Worm (Caenorhabditis elegans) whole organism, L2 larva: ENCODE data around the gene T13C5.7.

Experiments used
- C34F6.9 ChIP-seq: fragments of 150-350 bp; optimal IDR thresholded peaks from 2 replicates; lab custom pipeline; 2014; ENCODE audit warnings: missing biosample characterization, missing genetic modification characterization
- F13H6.1 ChIP-seq: sonication (generic microtip); optimal IDR thresholded peaks from 2 replicates; lab custom pipeline; 2016; ENCODE audit warnings: missing genetic modification characterization, missing compliant biosample characterization
- ZK546.5 ChIP-seq: sonication (generic microtip); optimal IDR thresholded peaks from 2 replicates; lab custom pipeline; 2017; ENCODE audit warnings: missing biosample characterization, missing genetic modification characterization
- alr-1 ChIP-seq: fragments of 150-350 bp; optimal IDR thresholded peaks from 2 replicates; lab custom pipeline; 2014; ENCODE audit warnings: missing biosample characterization, missing genetic modification characterization
- aly-2 ChIP-seq: fragments of 150-350 bp; optimal IDR thresholded peaks from 2 replicates; lab custom pipeline; 2014; ENCODE audit warnings: missing biosample characterization, missing genetic modification characterization
- ama-1 ChIP-seq: fragments of 150-350 bp; optimal IDR thresholded peaks from 2 replicates; lab custom pipeline; 2018; ENCODE audit warnings: inconsistent platforms
- blmp-1 ChIP-seq: sonication (generic microtip); optimal IDR thresholded peaks from 2 replicates; lab custom pipeline; 2017; ENCODE audit warnings: missing genetic modification characterization, mild to moderate bottlenecking, missing compliant biosample characterization, antibody characterized with exemption, moderate library complexity; ENCODE audit not compliant: insufficient read depth
- ceh-82 ChIP-seq: fragments of 150-350 bp; optimal IDR thresholded peaks from 2 replicates; lab custom pipeline; 2014; ENCODE audit warnings: missing biosample characterization, missing genetic modification characterization
- crh-2 ChIP-seq: sonication (generic microtip); optimal IDR thresholded peaks from 2 replicates; lab custom pipeline; 2017; ENCODE audit warnings: missing biosample characterization, missing genetic modification characterization
- dmd-4 ChIP-seq: sonication (generic microtip); optimal IDR thresholded peaks from 2 replicates; lab custom pipeline; 2017; ENCODE audit warnings: missing biosample characterization, missing genetic modification characterization
- egl-27 ChIP-seq: sonication (generic microtip); optimal IDR thresholded peaks from 3 replicates; lab custom pipeline; 2017; ENCODE audit warnings: missing biosample characterization, missing genetic modification reagents, missing genetic modification characterization
- fos-1 ChIP-seq: fragments of 150-350 bp; optimal IDR thresholded peaks from 2 replicates; lab custom pipeline; 2014; ENCODE audit warnings: missing biosample characterization, missing genetic modification characterization
- lin-11 ChIP-seq: fragments of 150-350 bp; sonication (generic microtip); optimal IDR thresholded peaks from 2 replicates; lab custom pipeline; 2014; ENCODE audit warnings: missing biosample characterization, missing genetic modification characterization, inconsistent platforms, mixed read lengths
- lin-39 ChIP-seq: fragments of 150-350 bp; optimal IDR thresholded peaks from 2 replicates; lab custom pipeline; 2014; ENCODE audit warnings: missing biosample characterization, missing genetic modification reagents, missing genetic modification characterization
- lsy-2 ChIP-seq, 2 experiments: fragments of 150-350 bp in 1 of 2; sonication (generic microtip) in 1 of 2; optimal IDR thresholded peaks; 2 replicates each; lab custom pipeline; 2014 to 2017; ENCODE audit warnings: missing biosample characterization in 2 of 2, missing genetic modification characterization in 2 of 2
- mbf-1 ChIP-seq: sonication (generic microtip); optimal IDR thresholded peaks from 2 replicates; lab custom pipeline; 2017; ENCODE audit warnings: missing biosample characterization, missing genetic modification characterization
- mdl-1 ChIP-seq, 2 experiments: fragments of 150-350 bp in 1 of 2; sonication (generic microtip) in 1 of 2; optimal IDR thresholded peaks; 2 replicates each; lab custom pipeline; 2017; ENCODE audit warnings: missing biosample characterization in 2 of 2, missing genetic modification characterization in 2 of 2
- nhr-10 ChIP-seq: sonication (generic microtip); optimal IDR thresholded peaks from 2 replicates; lab custom pipeline; 2017; ENCODE audit warnings: missing biosample characterization, missing genetic modification characterization
- nhr-12 ChIP-seq: fragments of 150-350 bp; optimal IDR thresholded peaks from 2 replicates; lab custom pipeline; 2014; ENCODE audit warnings: missing biosample characterization, missing genetic modification characterization
- nhr-129 ChIP-seq: fragments of 150-350 bp; optimal IDR thresholded peaks from 2 replicates; lab custom pipeline; 2014; ENCODE audit warnings: missing biosample characterization, missing genetic modification characterization
- nhr-21 ChIP-seq: fragments of 150-350 bp; optimal IDR thresholded peaks from 2 replicates; lab custom pipeline; 2014; ENCODE audit warnings: missing biosample characterization, missing genetic modification characterization
- nhr-23 ChIP-seq: fragments of 150-350 bp; optimal IDR thresholded peaks from 2 replicates; lab custom pipeline; 2014; ENCODE audit warnings: missing biosample characterization, missing genetic modification reagents, missing genetic modification characterization
- nhr-237 ChIP-seq: fragments of 150-350 bp; optimal IDR thresholded peaks from 2 replicates; lab custom pipeline; 2014; ENCODE audit warnings: missing biosample characterization, missing genetic modification characterization
- nhr-25 ChIP-seq: fragments of 150-350 bp; sonication (generic microtip); optimal IDR thresholded peaks from 3 replicates; lab custom pipeline; 2014; ENCODE audit warnings: missing biosample characterization, missing genetic modification characterization
- nhr-6 ChIP-seq: fragments of 150-350 bp; optimal IDR thresholded peaks from 2 replicates; lab custom pipeline; 2014; ENCODE audit warnings: missing biosample characterization, missing genetic modification characterization
- sem-4 ChIP-seq: fragments of 150-350 bp; optimal IDR thresholded peaks from 2 replicates; lab custom pipeline; 2014; ENCODE audit warnings: missing biosample characterization, missing genetic modification reagents, missing genetic modification characterization
- skn-1 ChIP-seq: sonication (generic microtip); optimal IDR thresholded peaks from 2 replicates; lab custom pipeline; 2017; ENCODE audit warnings: missing biosample characterization, missing genetic modification characterization
- sma-3 ChIP-seq: sonication (generic microtip); optimal IDR thresholded peaks from 2 replicates; lab custom pipeline; 2016; ENCODE audit warnings: missing genetic modification reagents, missing genetic modification characterization, missing compliant biosample characterization
- sma-9 ChIP-seq, 2 experiments: fragments of 150-350 bp in 1 of 2; sonication (generic microtip) in 1 of 2; optimal IDR thresholded peaks; 2 replicates each; lab custom pipeline; 2014 to 2016; ENCODE audit warnings: missing genetic modification characterization in 2 of 2, mild to moderate bottlenecking in 1 of 2, missing biosample characterization in 1 of 2, missing compliant biosample characterization in 1 of 2, missing genetic modification reagents in 1 of 2, moderate library complexity in 1 of 2
- snpc-4 ChIP-seq: fragments of 150-350 bp; optimal IDR thresholded peaks from 2 replicates; lab custom pipeline; 2014; ENCODE audit warnings: missing biosample characterization, missing genetic modification characterization
- unc-39 ChIP-seq: fragments of 150-350 bp; optimal IDR thresholded peaks from 2 replicates; lab custom pipeline; 2014; ENCODE audit warnings: missing biosample characterization, missing genetic modification characterization
- unc-55 ChIP-seq: fragments of 150-350 bp; sonication (generic microtip); optimal IDR thresholded peaks from 3 replicates; lab custom pipeline; 2014; ENCODE audit warnings: missing biosample characterization, missing genetic modification reagents, missing genetic modification characterization
- zag-1 ChIP-seq: fragments of 150-350 bp; optimal IDR thresholded peaks from 2 replicates; lab custom pipeline; 2014; ENCODE audit warnings: missing biosample characterization, missing genetic modification characterization
- ztf-1 ChIP-seq: fragments of 200-800 bp; sonication (Bioruptor generic); conservative IDR thresholded peaks from 2 replicates; pipeline ENCODE4 v1.3.6; 2022; ENCODE audit warnings: missing genetic modification characterization, missing compliant biosample characterization
- ztf-11 ChIP-seq: sonication (generic microtip); optimal IDR thresholded peaks from 2 replicates; lab custom pipeline; 2017; ENCODE audit warnings: missing biosample characterization, missing genetic modification characterization
- ztf-4 ChIP-seq: fragments of 150-350 bp; optimal IDR thresholded peaks from 2 replicates; lab custom pipeline; 2014; ENCODE audit warnings: missing biosample characterization, missing genetic modification characterization

The T13C5.7 gene

ce11 chrX:6194191-6194724 is 13.9 kb downstream of the T13C5.7 start, which contains the start of gene ceh-54:
TSS of gene ceh-54 (minus strand) at chrX:6194241.
- TF ChIP-seq fos-1 (tag; lab: Kevin White, UChicago), result no peak
- TF ChIP-seq ZK546.5 (tag; lab: Kevin White, UChicago), result no peak
- TF ChIP-seq unc-39 (tag; lab: Kevin White, UChicago), result no peak
- TF ChIP-seq C34F6.9, result no peak
- no peak for TF ChIP-seq ama-1 (lab: Kevin White, UChicago)
- TF ChIP-seq nhr-21 (tag; lab: Kevin White, UChicago), result no peak
- TF ChIP-seq sma-9 (GFP tag; optimal IDR thresholded peaks at IDR 0.05; lab: Kevin White, UChicago), result peak; percentile 3
- no peak for TF ChIP-seq sma-9 (tag; optimal IDR thresholded peaks at IDR 0.05; lab: Kevin White, UChicago)
- no peak for TF ChIP-seq ceh-82
- TF ChIP-seq, all 48 proteins: peak for 1

- no peak for TF ChIP-seq sem-4 (tag; lab: Kevin White, UChicago)
- TF ChIP-seq ztf-11 (tag; lab: Kevin White, UChicago), result no peak
- no peak for TF ChIP-seq nhr-12 (tag; lab: Kevin White, UChicago)
- TF ChIP-seq nhr-10 (tag; lab: Kevin White, UChicago), result no peak
- no peak for TF ChIP-seq aly-2 (tag; lab: Kevin White, UChicago)
- no peak for TF ChIP-seq lin-11 (tag; lab: Kevin White, UChicago)
- TF ChIP-seq dmd-4 (tag; lab: Kevin White, UChicago), result no peak
- TF ChIP-seq unc-55, result no peak
- no peak for TF ChIP-seq skn-1 (tag; lab: Kevin White, UChicago)
- no peak for TF ChIP-seq mbf-1 (tag; lab: Kevin White, UChicago)
- TF ChIP-seq nhr-237 (tag; lab: Kevin White, UChicago), result no peak
- no peak for TF ChIP-seq nhr-21 (tag; lab: Kevin White, UChicago)
- no peak for TF ChIP-seq nhr-25 (tag; lab: Kevin White, UChicago)
- no peak for TF ChIP-seq zag-1
- TF ChIP-seq snpc-4, result no peak
- no peak for TF ChIP-seq nhr-6 (tag; lab: Kevin White, UChicago)
- no peak for TF ChIP-seq lin-39 (tag; lab: Kevin White, UChicago)
- TF ChIP-seq alr-1 (tag; lab: Kevin White, UChicago), result no peak
- no peak for TF ChIP-seq ztf-1 (GFP tag; lab: Robert Waterston, UW)
- TF ChIP-seq egl-27 (tag; lab: Kevin White, UChicago), result no peak
Observed at ce11 chrX:6196627-6197026, 16.2 kb downstream of the T13C5.7 start, which contains the start of gene daf-9. TSS of gene daf-9 (plus strand) at chrX:6196927.

- TF ChIP-seq sma-9 (GFP tag; optimal IDR thresholded peaks at IDR 0.05; lab: Kevin White, UChicago), result peak; percentile 66
- no peak for TF ChIP-seq sma-9 (tag; optimal IDR thresholded peaks at IDR 0.05; lab: Kevin White, UChicago)
- peak; percentile 32 for TF ChIP-seq fos-1 (tag; lab: Kevin White, UChicago)
- peak; percentile 18 for TF ChIP-seq egl-27 (tag; lab: Kevin White, UChicago)
- TF ChIP-seq sma-3 (GFP tag; lab: Kevin White, UChicago), result peak; percentile 79
- no peak for TF ChIP-seq ceh-82
- TF ChIP-seq nhr-21 (tag; lab: Kevin White, UChicago), result peak; percentile 80
- TF ChIP-seq nhr-6 (tag; lab: Kevin White, UChicago), result peak; percentile 0
- no peak for TF ChIP-seq dmd-4 (tag; lab: Kevin White, UChicago)
- TF ChIP-seq nhr-23, result no peak
- TF ChIP-seq nhr-129 (tag; lab: Kevin White, UChicago), result peak; percentile 56
- TF ChIP-seq nhr-25 (tag; lab: Kevin White, UChicago), result peak; percentile 56
- peak; percentile 57 for TF ChIP-seq blmp-1
- peak in 1 of 2 experiments; percentile 57 for TF ChIP-seq lsy-2 (tag; optimal IDR thresholded peaks at IDR 0.05; lab: Kevin White, UChicago)
- peak in 1 of 2 experiments; percentile 30 for TF ChIP-seq mdl-1 (tag; optimal IDR thresholded peaks at IDR 0.05; lab: Kevin White, UChicago)
- peak; percentile 1 for TF ChIP-seq crh-2
Observed at ce11 chrX:6201542-6201941, 21.1 kb downstream of the T13C5.7 start.

ce11 chrX:6202809-6203208 is 22.4 kb downstream of the T13C5.7 start:
- no peak for TF ChIP-seq lin-11 (tag; lab: Kevin White, UChicago)
- peak; percentile 27 for TF ChIP-seq ztf-4 (tag; lab: Kevin White, UChicago)
- no peak for TF ChIP-seq nhr-12 (tag; lab: Kevin White, UChicago)
- peak in 1 of 2 experiments; percentile 27 for TF ChIP-seq lsy-2 (tag; optimal IDR thresholded peaks at IDR 0.05; lab: Kevin White, UChicago)
- peak; percentile 19 for TF ChIP-seq F13H6.1 (tag; lab: Kevin White, UChicago)
- TF ChIP-seq unc-39 (tag; lab: Kevin White, UChicago), result no peak
- peak; percentile 8 for TF ChIP-seq C34F6.9
- peak; percentile 64 for TF ChIP-seq nhr-129 (tag; lab: Kevin White, UChicago)
